Fruit fly (Drosophila melanogaster) whole organism, prepupa: ENCODE measurements around the gene CG7384.
A peak's percentile ranks its signal among the peaks of the same experiment; 100 is the strongest.

Source experiments
- Blimp-1 ChIP-seq: fragments of 200-800 bp; sonication (Bioruptor generic); optimal IDR thresholded peaks from 3 replicates; lab custom pipeline; 2017; ENCODE audit warnings: missing biosample characterization, missing genetic modification characterization, mild to moderate bottlenecking, moderate library complexity, missing genetic modification reagents
- CG10631 ChIP-seq: fragments of 200-800 bp; sonication (Bioruptor generic); optimal IDR thresholded peaks from 2 replicates; lab custom pipeline; 2016; ENCODE audit warnings: missing biosample characterization, missing genetic modification characterization
- CG11294 ChIP-seq: fragments of 200-800 bp; sonication (Bioruptor generic); IDR thresholded peaks from 2 replicates; pipeline ENCODE4 v1.3.6; 2022; ENCODE audit warnings: missing biosample characterization, missing genetic modification characterization
- CG11762 ChIP-seq: fragments of 200-800 bp; sonication (Bioruptor generic); optimal IDR thresholded peaks from 3 replicates; lab custom pipeline; 2016; ENCODE audit warnings: missing biosample characterization, missing genetic modification characterization; ENCODE audit not compliant: insufficient read depth
- CG11902 ChIP-seq: fragments of 200-800 bp; sonication (Bioruptor generic); optimal IDR thresholded peaks from 3 replicates; lab custom pipeline; 2016; ENCODE audit warnings: missing biosample characterization, missing genetic modification characterization
- CG15336 ChIP-seq: fragments of 200-800 bp; sonication (Bioruptor generic); IDR thresholded peaks from 2 replicates; pipeline ENCODE4 v1.3.6; 2022; ENCODE audit warnings: missing biosample characterization, missing genetic modification characterization
- CG1621 ChIP-seq: fragments of 200-800 bp; sonication (Bioruptor generic); optimal IDR thresholded peaks from 3 replicates; lab custom pipeline; 2018; ENCODE audit warnings: missing biosample characterization, mild to moderate bottlenecking, missing genetic modification characterization
- CG16779 ChIP-seq: fragments of 200-800 bp; sonication (Bioruptor generic); optimal IDR thresholded peaks from 3 replicates; lab custom pipeline; 2017; ENCODE audit warnings: missing biosample characterization, mild to moderate bottlenecking, missing genetic modification characterization
- CG3032 ChIP-seq: fragments of 200-800 bp; optimal IDR thresholded peaks from 2 replicates; lab custom pipeline; 2019; ENCODE audit warnings: missing biosample characterization, mild to moderate bottlenecking, missing genetic modification characterization, moderate library complexity
- CG31627 ChIP-seq: fragments of 200-800 bp; sonication (Bioruptor generic); optimal IDR thresholded peaks from 3 replicates; lab custom pipeline; 2016; ENCODE audit warnings: missing biosample characterization, missing genetic modification characterization
- CG34406 ChIP-seq: fragments of 200-800 bp; sonication (Bioruptor generic); optimal IDR thresholded peaks from 3 replicates; lab custom pipeline; 2016; ENCODE audit warnings: missing biosample characterization, missing genetic modification characterization
- CG3919 ChIP-seq: fragments of 200-800 bp; sonication (Bioruptor generic); optimal IDR thresholded peaks from 3 replicates; lab custom pipeline; 2016; ENCODE audit warnings: missing biosample characterization, missing genetic modification characterization
- CG6792 ChIP-seq: fragments of 200-800 bp; sonication (Bioruptor generic); optimal IDR thresholded peaks from 3 replicates; lab custom pipeline; 2016; ENCODE audit warnings: missing biosample characterization, missing genetic modification characterization
- CG6808 ChIP-seq: fragments of 200-800 bp; sonication (Bioruptor generic); optimal IDR thresholded peaks from 3 replicates; lab custom pipeline; 2017; ENCODE audit warnings: missing biosample characterization, missing genetic modification characterization, mild to moderate bottlenecking, moderate library complexity, missing genetic modification reagents
- CG6854 ChIP-seq: fragments of 200-800 bp; sonication (Bioruptor generic); optimal IDR thresholded peaks from 2 replicates; lab custom pipeline; 2017; ENCODE audit warnings: missing biosample characterization, mild to moderate bottlenecking, missing genetic modification characterization
- CG8319 ChIP-seq: fragments of 200-800 bp; sonication (Bioruptor generic); optimal IDR thresholded peaks from 3 replicates; lab custom pipeline; 2016; ENCODE audit warnings: missing biosample characterization, missing genetic modification characterization
- CG8632 ChIP-seq: fragments of 200-800 bp; sonication (Bioruptor generic); optimal IDR thresholded peaks from 3 replicates; lab custom pipeline; 2016; ENCODE audit warnings: missing biosample characterization, missing genetic modification characterization
- CG9139 ChIP-seq: fragments of 200-800 bp; sonication (Bioruptor generic); optimal IDR thresholded peaks from 3 replicates; lab custom pipeline; 2017; ENCODE audit warnings: missing biosample characterization, mild to moderate bottlenecking, missing genetic modification characterization
- Eip78C ChIP-seq: fragments of 200-800 bp; sonication (Bioruptor generic); peaks from one replicate; lab custom pipeline; 2016; ENCODE audit warnings: missing biosample characterization, missing genetic modification characterization
- Ets96B ChIP-seq: fragments of 200-800 bp; optimal IDR thresholded peaks from 2 replicates; lab custom pipeline; 2019; ENCODE audit warnings: missing biosample characterization, mild to moderate bottlenecking, missing genetic modification characterization, moderate library complexity
- Hr38 ChIP-seq: sonication (Bioruptor generic); optimal IDR thresholded peaks from 2 replicates; lab custom pipeline; 2016; ENCODE audit warnings: missing biosample characterization, missing genetic modification characterization
- Sox102F ChIP-seq: fragments of 200-800 bp; sonication (Bioruptor generic); optimal IDR thresholded peaks from 2 replicates; lab custom pipeline; 2016; ENCODE audit warnings: missing biosample characterization, mild to moderate bottlenecking, missing genetic modification characterization
- Sox14 ChIP-seq: fragments of 200-800 bp; sonication (Bioruptor generic); optimal IDR thresholded peaks from 3 replicates; lab custom pipeline; 2016; ENCODE audit warnings: missing biosample characterization, missing genetic modification characterization
- Sox15 ChIP-seq: fragments of 200-800 bp; sonication (Bioruptor generic); optimal IDR thresholded peaks from 3 replicates; lab custom pipeline; 2016; ENCODE audit warnings: missing biosample characterization, missing genetic modification characterization
- achi ChIP-seq: fragments of 200-800 bp; sonication (Bioruptor generic); optimal IDR thresholded peaks from 3 replicates; lab custom pipeline; 2016; ENCODE audit warnings: missing biosample characterization, missing genetic modification characterization
- acj6 ChIP-seq: fragments of 200-800 bp; sonication (Bioruptor generic); optimal IDR thresholded peaks from 3 replicates; lab custom pipeline; 2016; ENCODE audit warnings: missing biosample characterization, missing genetic modification characterization
- dac ChIP-seq: fragments of 200-800 bp; sonication (Bioruptor generic); optimal IDR thresholded peaks from 2 replicates; lab custom pipeline; 2017; ENCODE audit warnings: missing biosample characterization, mild to moderate bottlenecking, missing genetic modification characterization
- dsx ChIP-seq: fragments of 200-800 bp; optimal IDR thresholded peaks from 3 replicates; lab custom pipeline; 2019; ENCODE audit warnings: missing biosample characterization, mild to moderate bottlenecking, missing genetic modification characterization, moderate library complexity; ENCODE audit not compliant: poor library complexity, severe bottlenecking
- eg ChIP-seq: fragments of 200-800 bp; sonication (Bioruptor generic); IDR thresholded peaks from 3 replicates; pipeline ENCODE4 v1.3.6; 2022; ENCODE audit warnings: missing biosample characterization, missing genetic modification characterization
- esn ChIP-seq: fragments of 200-800 bp; sonication (Bioruptor generic); optimal IDR thresholded peaks from 2 replicates; lab custom pipeline; 2016; ENCODE audit warnings: missing biosample characterization, mild to moderate bottlenecking, missing genetic modification characterization, moderate library complexity
- fd85E ChIP-seq: fragments of 200-800 bp; sonication (Bioruptor generic); optimal IDR thresholded peaks from 3 replicates; lab custom pipeline; 2016; ENCODE audit warnings: missing biosample characterization, missing genetic modification characterization
- fkh ChIP-seq: fragments of 200-800 bp; sonication (Bioruptor generic); optimal IDR thresholded peaks from 3 replicates; lab custom pipeline; 2017; ENCODE audit warnings: missing biosample characterization, mild to moderate bottlenecking, missing genetic modification characterization, moderate library complexity
- lz ChIP-seq: fragments of 200-800 bp; sonication (Bioruptor generic); optimal IDR thresholded peaks from 3 replicates; lab custom pipeline; 2016; ENCODE audit warnings: missing biosample characterization, missing genetic modification characterization
- net ChIP-seq: fragments of 200-800 bp; sonication (Bioruptor generic); optimal IDR thresholded peaks from 3 replicates; lab custom pipeline; 2016; ENCODE audit warnings: missing biosample characterization, missing genetic modification characterization
- pdm3 ChIP-seq: fragments of 200-800 bp; sonication (Bioruptor generic); optimal IDR thresholded peaks from 3 replicates; lab custom pipeline; 2016; ENCODE audit warnings: missing biosample characterization, missing genetic modification characterization
- salr ChIP-seq, 2 experiments: fragments of 200-800 bp; sonication (Bioruptor generic); optimal IDR thresholded peaks; 3 replicates each; lab custom pipeline; 2016 to 2018; ENCODE audit warnings: missing biosample characterization in 2 of 2, missing genetic modification characterization in 2 of 2, mild to moderate bottlenecking in 1 of 2
- ss ChIP-seq, 2 experiments: fragments of 200-800 bp; sonication (Bioruptor generic); optimal IDR thresholded peaks; 2 replicates in 1 of 2; 3 replicates in 1 of 2; lab custom pipeline; 2017 to 2018; ENCODE audit warnings: mild to moderate bottlenecking in 2 of 2, missing biosample characterization in 2 of 2, missing genetic modification characterization in 2 of 2, moderate library complexity in 1 of 2
- topi ChIP-seq: fragments of 200-800 bp; sonication (Bioruptor generic); optimal IDR thresholded peaks from 3 replicates; lab custom pipeline; 2016; ENCODE audit warnings: missing biosample characterization, missing genetic modification characterization
- vri ChIP-seq: fragments of 200-800 bp; sonication (Bioruptor generic); optimal IDR thresholded peaks from 3 replicates; lab custom pipeline; 2016; ENCODE audit warnings: missing biosample characterization, mild to moderate bottlenecking, missing genetic modification characterization

CG7384 gene

dm6 chr2L:10506557-10507252 lies 3.5 kb downstream of the CG7384 start, which contains the start of the genes Myo31DF and CG6094 (continued):
- no peak for TF ChIP-seq fd85E (GFP tag; lab: Kevin White, UChicago)
- TF ChIP-seq CG10631 (GFP tag; lab: Kevin White, UChicago) = no peak
- no peak for TF ChIP-seq CG15336 (GFP tag; lab: Robert Waterston, UW)
- TF ChIP-seq Blimp-1 (GFP tag; lab: Kevin White, UChicago) = no peak
- no peak for TF ChIP-seq acj6 (GFP tag; lab: Kevin White, UChicago)
- TF ChIP-seq Sox14 (GFP tag; lab: Kevin White, UChicago) = peak; percentile 36
- peak; percentile 38 for TF ChIP-seq dsx
- TF ChIP-seq achi (GFP tag; lab: Kevin White, UChicago) = no peak
- TF ChIP-seq CG1621 (tag; lab: Kevin White, UChicago) = peak; percentile 65
- TF ChIP-seq CG11902 = no peak
- TF ChIP-seq CG11294 (GFP tag; lab: Robert Waterston, UW) = no peak
- TF ChIP-seq CG3919 (GFP tag; lab: Kevin White, UChicago) = peak; percentile 32
- TF ChIP-seq Sox102F (GFP tag; lab: Kevin White, UChicago) = no peak
- no peak for TF ChIP-seq CG8632 (GFP tag; lab: Kevin White, UChicago)
- no peak for TF ChIP-seq Ets96B (tag; lab: Kevin White, UChicago)
- peak; percentile 53 for TF ChIP-seq vri
- TF ChIP-seq eg = peak; percentile 29; the same call in 2 of the 3 replicates
- peak; percentile 20 for TF ChIP-seq CG6808 (GFP tag; lab: Kevin White, UChicago)
- no peak for TF ChIP-seq Sox15 (GFP tag; lab: Kevin White, UChicago)
- no peak for TF ChIP-seq net (GFP tag; lab: Kevin White, UChicago)
- TF ChIP-seq lz (GFP tag; lab: Kevin White, UChicago) = peak; percentile 10
- no peak for TF ChIP-seq Hr38 (GFP tag; lab: Kevin White, UChicago)

DNA sequence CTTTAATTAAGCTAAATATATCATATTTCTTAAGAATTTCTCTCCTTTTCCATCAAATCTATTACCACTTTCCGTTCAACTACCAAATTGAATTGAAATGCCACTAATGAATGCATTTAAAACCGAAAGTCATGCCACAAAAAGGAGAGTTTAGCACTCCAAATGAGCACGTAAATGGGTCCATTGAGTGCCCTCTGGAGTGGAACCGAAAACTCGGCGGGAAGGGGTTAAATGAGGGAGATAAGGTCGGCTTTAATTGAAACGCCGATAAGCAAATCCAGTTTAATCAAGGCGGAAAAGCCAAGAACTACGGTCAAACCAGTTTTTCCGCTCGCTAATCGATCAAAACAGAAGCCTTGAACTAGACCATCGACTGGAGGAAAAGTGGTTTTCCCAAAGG lies 4.9 kb downstream of the CG7384 start:
- no peak for TF ChIP-seq topi (GFP tag; lab: Kevin White, UChicago)
- peak; percentile 30 for TF ChIP-seq Eip78C (GFP tag; lab: Kevin White, UChicago)

- TF ChIP-seq CG16779 = no peak
- no peak for TF ChIP-seq CG8319 (GFP tag; lab: Kevin White, UChicago)
- TF ChIP-seq CG34406 (GFP tag; lab: Kevin White, UChicago) = no peak
- TF ChIP-seq esn = peak; percentile 17
- TF ChIP-seq eg = peak; percentile 14; the same call in 1 of the 3 replicates
- no peak for TF ChIP-seq salr (GFP tag; optimal IDR thresholded peaks at IDR 0.05; lab: Kevin White, UChicago)
- TF ChIP-seq dac = no peak
- no peak for TF ChIP-seq CG6792
- peak; percentile 59 for TF ChIP-seq CG6854 (GFP tag; lab: Kevin White, UChicago)
- TF ChIP-seq Eip78C (GFP tag; lab: Kevin White, UChicago) = peak; percentile 56
- TF ChIP-seq fkh (GFP tag; lab: Kevin White, UChicago) = peak; percentile 84
- peak; percentile 2 for TF ChIP-seq CG6808 (GFP tag; lab: Kevin White, UChicago)
- TF ChIP-seq Sox15 (GFP tag; lab: Kevin White, UChicago) = no peak
- peak; percentile 26 for TF ChIP-seq Blimp-1 (GFP tag; lab: Kevin White, UChicago)
- peak; percentile 19 for TF ChIP-seq CG3919 (GFP tag; lab: Kevin White, UChicago)
- no peak for TF ChIP-seq Sox14 (GFP tag; lab: Kevin White, UChicago)
- no peak for TF ChIP-seq CG9139 (GFP tag; lab: Kevin White, UChicago)
- TF ChIP-seq CG3032 (tag; lab: Kevin White, UChicago) = no peak
- TF ChIP-seq dsx = no peak
- TF ChIP-seq CG31627 (GFP tag; lab: Kevin White, UChicago) = no peak
- TF ChIP-seq CG11762 (GFP tag; lab: Kevin White, UChicago) = no peak
- no peak for TF ChIP-seq pdm3 (GFP tag; lab: Kevin White, UChicago)
- peak; percentile 28 for TF ChIP-seq vri
- peak; percentile 21 to 39 for TF ChIP-seq ss (GFP tag; optimal IDR thresholded peaks at IDR 0.05; lab: Kevin White, UChicago)
Measured at dm6 chr2L:10504895-10505294, 5.4 kb downstream of the CG7384 start.
